Fruit fly (Drosophila melanogaster) whole organism, pupa: ENCODE data around the gene CG13693.

ENCODE experiments used
- CG10348 ChIP-seq: fragments of 200-800 bp; sonication (Bioruptor generic); IDR thresholded peaks from 2 replicates; pipeline ENCODE4 v1.3.6; 2022; ENCODE audit warnings: missing biosample characterization, missing genetic modification characterization
- CG12605 ChIP-seq: fragments of 200-800 bp; sonication (Bioruptor generic); IDR thresholded peaks from 2 replicates; pipeline ENCODE4 v1.3.6; 2022; ENCODE audit warnings: missing biosample characterization, missing genetic modification characterization
- CG13204 ChIP-seq: fragments of 200-800 bp; sonication (Bioruptor generic); optimal IDR thresholded peaks from 2 replicates; lab custom pipeline; 2018; ENCODE audit warnings: missing biosample characterization, mild to moderate bottlenecking, missing genetic modification characterization, moderate library complexity
- CG17806 ChIP-seq: fragments of 200-800 bp; sonication (Bioruptor generic); optimal IDR thresholded peaks from 2 replicates; lab custom pipeline; 2018; ENCODE audit warnings: missing biosample characterization, mild to moderate bottlenecking, missing genetic modification characterization, moderate library complexity
- CG4496 ChIP-seq: fragments of 200-800 bp; sonication (Bioruptor generic); IDR thresholded peaks from 3 replicates; pipeline ENCODE4 v1.3.6; 2022; ENCODE audit warnings: missing biosample characterization, missing genetic modification characterization
- CG8301 ChIP-seq: fragments of 200-800 bp; sonication (Bioruptor generic); optimal IDR thresholded peaks from 2 replicates; lab custom pipeline; 2018; ENCODE audit warnings: missing biosample characterization, mild to moderate bottlenecking, missing genetic modification characterization
- CG9948 ChIP-seq: fragments of 200-800 bp; sonication (Bioruptor generic); optimal IDR thresholded peaks from 2 replicates; lab custom pipeline; 2018; ENCODE audit warnings: missing biosample characterization, mild to moderate bottlenecking, missing genetic modification characterization, moderate library complexity
- D1 ChIP-seq: fragments of 200-800 bp; sonication (Bioruptor generic); optimal IDR thresholded peaks from 2 replicates; lab custom pipeline; 2018; ENCODE audit warnings: missing biosample characterization, mild to moderate bottlenecking, missing genetic modification characterization, moderate library complexity
- EcR ChIP-seq: fragments of 200-800 bp; sonication (Bioruptor generic); optimal IDR thresholded peaks from 3 replicates; lab custom pipeline; 2019; ENCODE audit warnings: missing biosample characterization, missing genetic modification characterization, mild to moderate bottlenecking, moderate library complexity, missing genetic modification reagents
- Pif1A ChIP-seq: fragments of 200-800 bp; sonication (Bioruptor generic); optimal IDR thresholded peaks from 3 replicates; lab custom pipeline; 2016; ENCODE audit warnings: missing biosample characterization, missing genetic modification characterization
- Snoo ChIP-seq: fragments of 200-800 bp; sonication (Bioruptor generic); optimal IDR thresholded peaks from 3 replicates; lab custom pipeline; 2017; ENCODE audit warnings: missing biosample characterization, mild to moderate bottlenecking, missing genetic modification characterization, inconsistent platforms
- fd96Ca ChIP-seq: fragments of 200-800 bp; sonication (Bioruptor generic); IDR thresholded peaks from 3 replicates; pipeline ENCODE4 v1.3.6; 2022; ENCODE audit warnings: missing biosample characterization, missing genetic modification characterization
- rn ChIP-seq: fragments of 200-800 bp; sonication (Bioruptor generic); IDR thresholded peaks from 2 replicates; pipeline ENCODE4 v1.3.6; 2022; ENCODE audit warnings: missing biosample characterization, missing genetic modification characterization

DNA sequence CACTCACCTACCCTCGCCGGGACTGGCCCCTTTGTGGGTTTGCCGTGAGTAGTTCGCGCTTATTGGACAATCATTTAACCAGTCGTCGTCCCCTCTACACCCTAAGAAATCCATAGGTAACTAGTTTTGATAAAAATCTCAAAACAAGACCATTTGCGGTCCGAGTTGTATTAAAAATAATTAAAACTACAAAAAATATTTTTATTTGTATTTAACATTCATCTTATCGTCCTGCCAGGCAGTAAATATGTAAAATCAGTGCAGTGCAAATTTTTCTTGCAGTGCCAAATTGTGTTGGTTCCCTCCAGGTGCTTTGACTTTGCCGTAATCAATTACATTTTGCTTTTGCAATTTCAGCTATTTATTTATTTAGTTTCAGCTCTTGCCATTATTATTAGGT lies 11.5 kb downstream of the CG13693 start:
- TF ChIP-seq CG4496 (GFP tag; lab: Robert Waterston, UW) (peak; percentile 80), CG10348 (GFP tag; lab: Robert Waterston, UW) (no peak), CG8301 (no peak), CG13204 (no peak), fd96Ca (peak; percentile 85), CG12605 (GFP tag; lab: Robert Waterston, UW) (0 out of 2 replicates have a peak, but pooled peaks have one; percentile 22), CG9948 (tag; lab: Kevin White, UChicago) (no peak), D1 (no peak), Snoo (no peak), rn (GFP tag; lab: Robert Waterston, UW) (peak; percentile 56; the same call in 1 of the 2 replicates), CG17806 (tag; lab: Kevin White, UChicago) (no peak), EcR (GFP tag; lab: Kevin White, UChicago) (no peak), Pif1A (GFP tag; lab: Kevin White, UChicago) (no peak)
